Worm (Caenorhabditis elegans): ENCODE measurements around the gene srxa-15.

srxa-15 gene

DNA sequence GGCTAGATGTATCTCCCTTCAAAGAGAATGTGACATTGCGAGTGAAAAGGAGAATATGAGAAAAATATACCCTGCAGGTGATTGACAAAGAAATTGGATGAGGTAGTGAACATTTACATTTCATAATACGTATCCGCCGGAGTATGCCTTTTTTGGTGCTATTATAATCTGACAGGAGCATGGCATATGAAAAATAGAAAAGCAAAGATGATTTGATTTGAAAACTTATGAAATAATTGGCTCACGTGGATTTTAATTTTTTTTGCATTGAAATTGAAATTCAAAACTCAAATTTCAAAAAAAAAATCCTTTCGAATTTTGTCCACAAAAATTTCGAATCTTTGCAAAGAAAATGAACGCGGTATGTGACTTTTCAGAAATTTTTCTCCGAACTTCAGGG, 39.0 kb upstream of the srxa-15 start, which contains the start of gene ttr-11:
TSS of gene ttr-11 (plus strand) at position 301 of the 400 bp plus-strand sequence.
- TF ChIP-seq nfya-1 (tag; optimal IDR thresholded peaks at IDR 0.05; ENCODE audit: insufficient read depth): no peak
- TF ChIP-seq ama-1 (optimal IDR thresholded peaks at IDR 0.05): no peak
- no peak for TF ChIP-seq daf-12 (tag; optimal IDR thresholded peaks at IDR 0.05)
- TF ChIP-seq fkh-10 (GFP tag; optimal IDR thresholded peaks at IDR 0.05): no peak
- TF ChIP-seq fos-1 (tag; optimal IDR thresholded peaks at IDR 0.05): no peak
- no peak for TF ChIP-seq pha-4 (tag; optimal IDR thresholded peaks at IDR 0.05)
- TF ChIP-seq unc-62 (GFP tag; optimal IDR thresholded peaks at IDR 0.05): no peak
- no peak for TF ChIP-seq pqm-1 (tag; optimal IDR thresholded peaks at IDR 0.05)
- TF ChIP-seq sea-2 (GFP tag; optimal IDR thresholded peaks at IDR 0.05): no peak
- no peak for TF ChIP-seq unc-39 (tag; optimal IDR thresholded peaks at IDR 0.05)
- TF ChIP-seq ztf-4 (tag; optimal IDR thresholded peaks at IDR 0.05): no peak
- TF ChIP-seq ceh-82 (tag; optimal IDR thresholded peaks at IDR 0.05): no peak

DNA sequence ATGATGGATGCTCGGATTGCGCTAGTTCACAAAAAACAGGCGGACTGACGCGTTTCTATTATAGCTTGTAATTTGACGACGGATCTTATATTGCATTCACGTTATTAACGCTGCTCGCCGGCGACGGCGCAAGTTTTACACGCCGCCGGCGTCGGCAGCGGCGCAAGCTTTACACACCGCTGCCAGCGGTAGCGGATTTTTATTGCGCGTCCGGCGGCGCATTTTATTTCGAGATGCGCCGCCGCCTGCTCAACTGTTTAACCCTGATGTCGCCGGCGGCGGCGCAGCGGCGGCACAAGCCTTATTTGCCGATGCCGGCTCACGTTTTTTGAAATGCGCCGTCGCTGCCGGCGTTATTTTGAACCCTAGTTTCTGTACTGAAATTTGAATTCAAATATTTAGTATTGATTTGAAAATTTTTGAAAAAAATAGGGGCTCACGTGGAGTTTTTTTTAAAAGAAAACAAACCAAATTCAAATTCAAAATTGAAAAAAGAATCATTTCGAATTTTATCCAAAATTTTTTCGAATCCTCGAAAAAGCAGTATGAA, 37.3 kb upstream of the srxa-15 start, which contains the start of gene ttr-57:
TSS of gene ttr-57 (plus strand) at position 500 of the 550 bp plus-strand sequence.
- TF ChIP-seq elt-3 (tag; optimal IDR thresholded peaks at IDR 0.05) (no peak), tbx-2 (tag; optimal IDR thresholded peaks at IDR 0.05) (no peak), nhr-28 (tag; optimal IDR thresholded peaks at IDR 0.05) (no peak), fkh-2 (tag; optimal IDR thresholded peaks at IDR 0.05) (no peak), skn-1 (tag; optimal IDR thresholded peaks at IDR 0.05) (no peak), aly-2 (tag; optimal IDR thresholded peaks at IDR 0.05) (no peak)

DNA sequence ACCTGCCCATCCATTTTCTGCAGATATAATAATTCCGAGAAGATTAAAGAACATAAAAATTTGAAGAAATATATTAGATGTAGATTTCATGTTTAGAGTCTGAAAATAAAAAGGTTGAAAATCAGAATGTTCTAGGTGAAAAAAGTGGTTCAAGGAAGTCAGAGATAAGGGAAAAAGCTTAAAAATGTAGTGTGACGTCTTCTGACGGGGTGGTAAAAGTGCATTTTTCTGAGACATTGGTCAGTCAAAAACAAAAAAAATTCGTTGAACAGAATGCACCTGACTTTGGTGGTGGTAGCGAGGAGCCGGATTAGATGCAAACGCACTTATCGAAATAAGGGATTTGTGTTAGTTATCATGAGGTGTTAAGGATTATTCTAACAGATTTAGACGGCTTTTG, 35.4 kb upstream of the srxa-15 start, which contains the start of gene F46B3.23:
TSS of gene F46B3.23 (minus strand) at position 101 of the 400 bp plus-strand sequence.
- TF ChIP-seq egl-27 (tag; optimal IDR thresholded peaks at IDR 0.05): no peak
- no peak for TF ChIP-seq nhr-25 (tag; optimal IDR thresholded peaks at IDR 0.05)
- TF ChIP-seq ztf-11 (tag; optimal IDR thresholded peaks at IDR 0.05): no peak
- TF ChIP-seq nhr-237 (tag; optimal IDR thresholded peaks at IDR 0.05): no peak
- TF ChIP-seq nhr-11 (tag; optimal IDR thresholded peaks at IDR 0.05): no peak
- no peak for TF ChIP-seq elt-1 (tag; optimal IDR thresholded peaks at IDR 0.05)
- TF ChIP-seq aly-2 (tag; optimal IDR thresholded peaks at IDR 0.05): no peak
- no peak for TF ChIP-seq unc-39 (tag; optimal IDR thresholded peaks at IDR 0.05)
- no peak for TF ChIP-seq R02D3.7 (tag; optimal IDR thresholded peaks at IDR 0.05)
- TF ChIP-seq ztf-4 (tag; optimal IDR thresholded peaks at IDR 0.05): no peak
- no peak for TF ChIP-seq nhr-67 (tag; optimal IDR thresholded peaks at IDR 0.05)
- no peak for TF ChIP-seq elt-2 (tag; optimal IDR thresholded peaks at IDR 0.05)

DNA sequence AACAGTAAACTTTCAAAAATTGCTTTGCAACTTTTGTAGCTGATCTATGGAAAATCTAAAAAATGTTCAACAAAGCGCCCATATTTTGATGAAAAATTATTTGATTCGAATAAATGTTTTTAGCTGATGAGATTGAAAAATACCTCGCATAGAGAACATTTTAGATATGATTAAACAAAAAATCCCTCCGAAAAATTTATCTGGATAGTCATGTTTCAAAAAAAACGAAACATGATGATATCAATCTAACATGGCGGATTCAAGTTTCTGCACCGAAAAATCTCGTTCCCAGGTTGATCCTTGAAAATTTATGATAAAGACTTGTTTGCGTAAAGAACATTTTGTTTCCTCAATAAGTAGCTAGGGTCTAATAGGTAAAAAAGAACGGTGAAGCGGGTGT, 33.3 kb upstream of the srxa-15 start, which contains the start of gene ttr-12:
TSS of gene ttr-12 (minus strand) at position 101 of the 400 bp plus-strand sequence.
- TF ChIP-seq mdl-1 (tag; optimal IDR thresholded peaks at IDR 0.05) (no peak), ceh-82 (tag; optimal IDR thresholded peaks at IDR 0.05) (no peak), egl-27 (tag; optimal IDR thresholded peaks at IDR 0.05) (no peak), nfya-1 (tag; optimal IDR thresholded peaks at IDR 0.05; ENCODE audit: insufficient read depth) (no peak), ceh-16 (tag; optimal IDR thresholded peaks at IDR 0.05) (no peak), ZK546.5 (tag; optimal IDR thresholded peaks at IDR 0.05) (no peak), nhr-43 (tag; optimal IDR thresholded peaks at IDR 0.05; ENCODE audit: poor library complexity, severe bottlenecking) (peak; percentile 7), ztf-11 (tag; optimal IDR thresholded peaks at IDR 0.05) (no peak)

DNA sequence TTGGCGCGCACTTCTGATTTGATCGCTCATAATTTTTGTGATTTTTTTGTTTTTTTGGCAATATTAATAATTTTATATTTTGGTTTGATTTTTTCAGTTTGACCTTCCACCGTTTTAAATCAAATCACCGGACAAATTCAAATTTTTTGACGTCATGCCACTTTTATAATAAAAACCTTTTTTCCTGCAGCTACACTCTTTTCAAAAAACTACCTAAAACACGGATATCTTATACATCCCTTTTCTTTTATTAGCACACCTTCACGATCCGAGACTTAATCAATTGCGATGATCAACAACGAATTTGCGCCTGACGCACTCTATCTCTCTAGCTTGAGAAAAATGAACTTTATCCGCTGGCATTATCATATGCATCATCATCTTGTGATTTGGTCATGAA, 32.5 kb upstream of the srxa-15 start, which contains the start of gene grd-2:
TSS of gene grd-2 (plus strand) at position 301 of the 400 bp plus-strand sequence.
- TF ChIP-seq sea-2 (GFP tag; optimal IDR thresholded peaks at IDR 0.05) (no peak), ceh-82 (tag; optimal IDR thresholded peaks at IDR 0.05) (no peak), elt-2 (tag; optimal IDR thresholded peaks at IDR 0.05) (no peak), egl-27 (tag; optimal IDR thresholded peaks at IDR 0.05) (no peak), lin-39 (tag; optimal IDR thresholded peaks at IDR 0.05) (no peak), nhr-43 (tag; optimal IDR thresholded peaks at IDR 0.05; ENCODE audit: poor library complexity, severe bottlenecking) (no peak), elt-3 (tag; optimal IDR thresholded peaks at IDR 0.05) (no peak), nhr-77 (tag; optimal IDR thresholded peaks at IDR 0.05) (no peak), nhr-23 (tag; optimal IDR thresholded peaks at IDR 0.05) (no peak), pqm-1 (tag; optimal IDR thresholded peaks at IDR 0.05) (no peak), nfya-1 (tag; optimal IDR thresholded peaks at IDR 0.05; ENCODE audit: insufficient read depth) (no peak), skn-1 (tag; optimal IDR thresholded peaks at IDR 0.05) (no peak), nhr-28 (tag; optimal IDR thresholded peaks at IDR 0.05) (no peak), mml-1 (tag; optimal IDR thresholded peaks at IDR 0.05) (no peak), pha-4 (tag; optimal IDR thresholded peaks at IDR 0.05) (no peak), nhr-67 (tag; optimal IDR thresholded peaks at IDR 0.05) (no peak), fkh-2 (tag; optimal IDR thresholded peaks at IDR 0.05) (no peak), nhr-11 (tag; optimal IDR thresholded peaks at IDR 0.05) (no peak)

Measured in whole organism, L3 larva.